Fruit fly (Drosophila melanogaster) whole organism, adult: Measurements from ENCODE around the gene CG3534.

ENCODE experiments used
- CG11617 ChIP-seq: fragments of 200-800 bp; sonication (Bioruptor generic); optimal IDR thresholded peaks from 2 replicates; lab custom pipeline; 2017; ENCODE audit warnings: mild to moderate bottlenecking, missing biosample characterization, missing genetic modification reagents, missing genetic modification characterization
- CG12768 ChIP-seq: fragments of 200-800 bp; sonication (Bioruptor generic); optimal IDR thresholded peaks from 2 replicates; lab custom pipeline; 2017; ENCODE audit warnings: missing biosample characterization, missing genetic modification characterization, mild to moderate bottlenecking, moderate library complexity, missing genetic modification reagents
- CG14711 ChIP-seq: fragments of 200-800 bp; sonication (Bioruptor generic); optimal IDR thresholded peaks from 2 replicates; lab custom pipeline; 2018; ENCODE audit warnings: missing biosample characterization, mild to moderate bottlenecking, missing genetic modification characterization, moderate library complexity
- CG1620 ChIP-seq: fragments of 200-800 bp; sonication (Bioruptor generic); optimal IDR thresholded peaks from 2 replicates; lab custom pipeline; 2016; ENCODE audit warnings: missing biosample characterization, missing genetic modification characterization
- CG33017 ChIP-seq: fragments of 200-800 bp; sonication (Bioruptor generic); optimal IDR thresholded peaks from 2 replicates; lab custom pipeline; 2018; ENCODE audit warnings: missing biosample characterization, mild to moderate bottlenecking, missing genetic modification characterization, moderate library complexity
- CG5204 ChIP-seq: fragments of 200-800 bp; sonication (Bioruptor generic); optimal IDR thresholded peaks from 2 replicates; lab custom pipeline; 2016; ENCODE audit warnings: missing biosample characterization, missing genetic modification characterization
- CG7045 ChIP-seq: fragments of 200-800 bp; sonication (Bioruptor generic); optimal IDR thresholded peaks from 2 replicates; lab custom pipeline; 2017; ENCODE audit warnings: missing biosample characterization, mild to moderate bottlenecking, missing genetic modification characterization
- CG7101 ChIP-seq: fragments of 200-800 bp; sonication (Bioruptor generic); optimal IDR thresholded peaks from 2 replicates; lab custom pipeline; 2018; ENCODE audit warnings: missing biosample characterization, mild to moderate bottlenecking, missing genetic modification characterization, moderate library complexity
- Clk ChIP-seq: fragments of 200-800 bp; sonication (Bioruptor generic); optimal IDR thresholded peaks from 2 replicates; lab custom pipeline; 2017; ENCODE audit warnings: missing biosample characterization, missing genetic modification characterization
- Crg-1 ChIP-seq: fragments of 200-800 bp; sonication (Bioruptor generic); optimal IDR thresholded peaks from 2 replicates; lab custom pipeline; 2016; ENCODE audit warnings: missing biosample characterization, missing genetic modification characterization
- Hr96 ChIP-seq: fragments of 200-800 bp; sonication (Bioruptor generic); optimal IDR thresholded peaks from 2 replicates; lab custom pipeline; 2016; ENCODE audit warnings: missing biosample characterization, missing genetic modification characterization
- Mnt ChIP-seq: fragments of 200-800 bp; sonication (Bioruptor generic); optimal IDR thresholded peaks from 2 replicates; lab custom pipeline; 2016; ENCODE audit warnings: missing biosample characterization, mild to moderate bottlenecking, missing genetic modification characterization
- bab1 ChIP-seq: fragments of 200-800 bp; sonication (Bioruptor generic); optimal IDR thresholded peaks from 3 replicates; lab custom pipeline; 2019; ENCODE audit warnings: missing biosample characterization, mild to moderate bottlenecking, missing genetic modification characterization, moderate library complexity
- cic ChIP-seq: fragments of 200-800 bp; sonication (Bioruptor generic); optimal IDR thresholded peaks from 2 replicates; lab custom pipeline; 2017; ENCODE audit warnings: missing biosample characterization, mild to moderate bottlenecking, missing genetic modification characterization, moderate library complexity
- cnc ChIP-seq, 2 experiments: fragments of >200 bp; optimal IDR thresholded peaks; 2 replicates each; lab custom pipeline; 2017
- kay ChIP-seq: fragments of 200-800 bp; sonication (Bioruptor generic); peaks from one replicate; lab custom pipeline; 2016; ENCODE audit warnings: missing biosample characterization, missing genetic modification characterization, borderline replicate concordance
- ovo ChIP-seq: fragments of 200-800 bp; sonication (Bioruptor generic); optimal IDR thresholded peaks from 2 replicates; lab custom pipeline; 2016; ENCODE audit warnings: missing biosample characterization, missing genetic modification characterization
- pad ChIP-seq: fragments of 200-800 bp; sonication (Bioruptor generic); optimal IDR thresholded peaks from 3 replicates; lab custom pipeline; 2017; ENCODE audit warnings: missing biosample characterization, missing genetic modification characterization, mild to moderate bottlenecking, moderate library complexity, missing genetic modification reagents
- tj ChIP-seq: fragments of 200-800 bp; sonication (Bioruptor generic); optimal IDR thresholded peaks from 3 replicates; lab custom pipeline; 2017; ENCODE audit warnings: missing biosample characterization, mild to moderate bottlenecking, missing genetic modification characterization, moderate library complexity
- toe ChIP-seq: fragments of 200-800 bp; sonication (Bioruptor generic); optimal IDR thresholded peaks from 2 replicates; lab custom pipeline; 2016; ENCODE audit warnings: missing biosample characterization, missing genetic modification characterization

CG3534 gene

dm6 chr3R:16996059-16996959 is at the start of gene CG3534, which contains the start of gene EMC2A:
Gene CG3534, plus strand, starts transcription at chr3R:16996446.
Gene EMC2A, minus strand, starts transcription at chr3R:16996071.
- TF ChIP-seq kay (GFP tag; lab: Kevin White, UChicago) (peak; percentile 62), toe (GFP tag; lab: Kevin White, UChicago) (peak; percentile 24), Mnt (GFP tag; lab: Kevin White, UChicago) (peak; percentile 13), CG14711 (no peak), CG12768 (no peak), Hr96 (GFP tag; lab: Kevin White, UChicago) (no peak), ovo (peak; percentile 7), bab1 (GFP tag; lab: Kevin White, UChicago) (peak; percentile 49), pad (GFP tag; lab: Kevin White, UChicago) (peak; percentile 8)

DNA sequence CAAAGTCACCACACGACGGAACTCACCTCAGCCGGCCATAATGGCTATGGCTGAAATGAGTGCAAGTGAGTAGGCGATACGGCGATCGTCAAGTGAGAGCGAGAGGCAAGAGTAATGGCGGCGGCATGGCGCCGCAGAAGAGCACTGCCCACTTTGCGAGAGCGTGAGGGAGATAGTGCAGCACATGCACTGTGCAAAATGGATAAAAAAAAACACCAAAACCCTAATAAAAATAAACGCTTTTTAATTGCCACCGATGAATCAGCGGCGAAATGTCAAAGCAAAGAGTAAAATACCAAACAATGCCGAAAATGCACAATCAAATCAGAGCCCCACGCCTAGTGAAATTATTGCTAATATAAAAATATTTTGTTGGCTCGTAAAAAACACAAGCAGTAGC is 47.6 kb upstream of the CG3534 start:
- TF ChIP-seq pad (GFP tag; lab: Kevin White, UChicago) (no peak), CG7101 (tag; lab: Kevin White, UChicago) (no peak), tj (GFP tag; lab: Kevin White, UChicago) (no peak), CG11617 (GFP tag; lab: Kevin White, UChicago) (no peak), Mnt (GFP tag; lab: Kevin White, UChicago) (no peak), Hr96 (GFP tag; lab: Kevin White, UChicago) (peak; percentile 23)

dm6 chr3R:16951374-16951773 is 44.9 kb upstream of the CG3534 start:
- no peak for TF ChIP-seq tj (GFP tag; lab: Kevin White, UChicago)
- TF ChIP-seq kay (GFP tag; lab: Kevin White, UChicago), result no peak
- no peak for TF ChIP-seq ovo
- no peak for TF ChIP-seq CG14711
- TF ChIP-seq CG11617 (GFP tag; lab: Kevin White, UChicago), result no peak
- no peak for TF ChIP-seq CG7101 (tag; lab: Kevin White, UChicago)
- no peak for TF ChIP-seq Hr96 (GFP tag; lab: Kevin White, UChicago)
- no peak for TF ChIP-seq pad (GFP tag; lab: Kevin White, UChicago)
- no peak for TF ChIP-seq CG1620 (GFP tag; lab: Kevin White, UChicago)
- no peak for TF ChIP-seq Crg-1 (GFP tag; lab: Kevin White, UChicago)
- TF ChIP-seq bab1 (GFP tag; lab: Kevin White, UChicago), result no peak

dm6 chr3R:16954423-16954822 is 41.8 kb upstream of the CG3534 start:
- TF ChIP-seq toe (GFP tag; lab: Kevin White, UChicago), result no peak
- no peak for TF ChIP-seq CG7045 (GFP tag; lab: Kevin White, UChicago)
- no peak for TF ChIP-seq cic (GFP tag; lab: Kevin White, UChicago)
- no peak for TF ChIP-seq CG5204 (GFP tag; lab: Kevin White, UChicago)
- no peak for TF ChIP-seq CG11617 (GFP tag; lab: Kevin White, UChicago)
- TF ChIP-seq CG14711, result no peak
- TF ChIP-seq Mnt (GFP tag; lab: Kevin White, UChicago), result no peak
- TF ChIP-seq CG12768, result no peak
- no peak for TF ChIP-seq CG7101 (tag; lab: Kevin White, UChicago)
- no peak for TF ChIP-seq Hr96 (GFP tag; lab: Kevin White, UChicago)
- TF ChIP-seq pad (GFP tag; lab: Kevin White, UChicago), result no peak
- TF ChIP-seq Clk (GFP tag; lab: Kevin White, UChicago), result no peak
- no peak for TF ChIP-seq ovo
- TF ChIP-seq bab1 (GFP tag; lab: Kevin White, UChicago), result no peak
- no peak for TF ChIP-seq CG33017 (tag; lab: Kevin White, UChicago)
- TF ChIP-seq CG1620 (GFP tag; lab: Kevin White, UChicago), result no peak
- no peak for TF ChIP-seq kay (GFP tag; lab: Kevin White, UChicago)
- no peak for TF ChIP-seq cnc (optimal IDR thresholded peaks at IDR 0.05; lab: Kevin White, UChicago)

DNA sequence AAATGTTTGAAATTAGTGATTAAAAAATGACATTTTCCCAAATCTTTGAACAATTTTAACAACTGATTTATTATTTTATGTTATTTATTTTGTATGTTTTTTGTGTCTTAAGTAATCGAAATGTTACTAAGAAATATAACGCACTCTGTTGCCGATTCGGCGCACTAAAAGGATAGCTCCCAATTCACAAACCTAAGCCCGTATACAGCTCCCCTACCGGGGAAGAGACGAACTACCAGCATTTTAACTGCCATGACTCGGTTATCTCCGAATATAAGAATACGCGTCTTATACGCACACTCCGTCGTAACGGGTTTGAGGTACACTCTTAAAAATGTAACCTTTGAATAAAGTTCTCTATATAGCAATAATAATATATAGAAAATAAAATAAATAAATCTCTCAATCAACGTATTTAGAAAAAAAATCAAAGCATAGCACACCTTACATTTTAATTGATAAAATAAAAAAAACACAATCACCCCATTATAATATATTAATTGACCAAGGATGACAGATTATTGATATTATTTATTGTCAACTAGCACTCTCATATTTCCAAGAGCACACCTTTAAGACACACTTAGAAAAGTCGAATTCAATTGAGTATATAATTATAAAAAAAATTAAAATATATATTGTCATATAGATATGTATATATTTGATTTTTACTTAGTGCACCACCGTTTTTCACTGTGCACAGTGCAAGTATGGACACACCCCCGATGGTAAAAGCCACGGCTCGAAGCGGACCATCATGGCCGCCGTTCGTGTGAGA is 38.3 kb upstream of the CG3534 start:
- TF ChIP-seq tj (GFP tag; lab: Kevin White, UChicago) (peak; percentile 9), CG33017 (tag; lab: Kevin White, UChicago) (peak; percentile 36), cic (GFP tag; lab: Kevin White, UChicago) (no peak), kay (GFP tag; lab: Kevin White, UChicago) (no peak), cnc (optimal IDR thresholded peaks at IDR 0.05; lab: Kevin White, UChicago) (no peak), CG12768 (no peak), CG7045 (GFP tag; lab: Kevin White, UChicago) (peak; percentile 61), CG1620 (GFP tag; lab: Kevin White, UChicago) (no peak), CG14711 (no peak)

dm6 chr3R:16960219-16960618 is 36.0 kb upstream of the CG3534 start:
- TF ChIP-seq ovo (no peak), Mnt (GFP tag; lab: Kevin White, UChicago) (no peak), CG1620 (GFP tag; lab: Kevin White, UChicago) (no peak), CG12768 (no peak), kay (GFP tag; lab: Kevin White, UChicago) (no peak), Clk (GFP tag; lab: Kevin White, UChicago) (no peak), CG7045 (GFP tag; lab: Kevin White, UChicago) (no peak), CG11617 (GFP tag; lab: Kevin White, UChicago) (no peak), tj (GFP tag; lab: Kevin White, UChicago) (no peak), pad (GFP tag; lab: Kevin White, UChicago) (no peak), CG33017 (tag; lab: Kevin White, UChicago) (no peak), Hr96 (GFP tag; lab: Kevin White, UChicago) (no peak)
